Fruit fly (Drosophila melanogaster) whole organism, embryonic: ENCODE measurements around the gene Uro.

Source experiments
- Aef1 ChIP-seq: fragments of 200-800 bp; sonication (Bioruptor generic); IDR thresholded peaks from 3 replicates; pipeline ENCODE4 v1.3.6; 2022; ENCODE audit warnings: missing biosample characterization, missing genetic modification characterization
- Bteb2 ChIP-seq: fragments of 200-800 bp; sonication (Bioruptor generic); optimal IDR thresholded peaks from 2 replicates; lab custom pipeline; 2016; ENCODE audit warnings: missing biosample characterization, missing genetic modification characterization
- CG10147 ChIP-seq: fragments of 200-800 bp; sonication (Bioruptor generic); optimal IDR thresholded peaks from 2 replicates; lab custom pipeline; 2019; ENCODE audit warnings: missing biosample characterization, mild to moderate bottlenecking, missing genetic modification characterization, moderate library complexity
- CG10959 ChIP-seq: fragments of 200-800 bp; sonication (Bioruptor generic); IDR thresholded peaks from 2 replicates; pipeline ENCODE4 v1.3.6; 2022; ENCODE audit warnings: missing biosample characterization, missing genetic modification characterization
- CG10979 ChIP-seq: fragments of 200-800 bp; sonication (Bioruptor generic); optimal IDR thresholded peaks from 2 replicates; lab custom pipeline; 2018; ENCODE audit warnings: missing biosample characterization, mild to moderate bottlenecking, missing genetic modification characterization, moderate library complexity
- CG11085 ChIP-seq: fragments of 200-800 bp; sonication (Bioruptor generic); IDR thresholded peaks from 2 replicates; pipeline ENCODE4 v1.3.6; 2022; ENCODE audit warnings: missing biosample characterization, missing genetic modification characterization
- CG11695 ChIP-seq: fragments of 200-800 bp; sonication (Bioruptor generic); IDR thresholded peaks from 3 replicates; pipeline ENCODE4 v1.3.6; 2022; ENCODE audit warnings: missing biosample characterization, missing genetic modification characterization
- CG11723 ChIP-seq: fragments of 200-800 bp; sonication (Bioruptor generic); optimal IDR thresholded peaks from 2 replicates; lab custom pipeline; 2017; ENCODE audit warnings: missing biosample characterization, mild to moderate bottlenecking, missing genetic modification characterization
- CG12104 ChIP-seq: fragments of 200-800 bp; sonication (Bioruptor generic); optimal IDR thresholded peaks from 3 replicates; lab custom pipeline; 2016; ENCODE audit warnings: missing biosample characterization, missing genetic modification characterization
- CG12299 ChIP-seq: fragments of 200-800 bp; sonication (Bioruptor generic); optimal IDR thresholded peaks from 2 replicates; lab custom pipeline; 2018; ENCODE audit warnings: missing biosample characterization, mild to moderate bottlenecking, missing genetic modification characterization
- CG13775 ChIP-seq: fragments of 200-800 bp; sonication (Bioruptor generic); optimal IDR thresholded peaks from 3 replicates; lab custom pipeline; 2017; ENCODE audit warnings: missing biosample characterization, mild to moderate bottlenecking, missing genetic modification characterization
- CG15269 ChIP-seq: fragments of 200-800 bp; sonication (Bioruptor generic); optimal IDR thresholded peaks from 2 replicates; lab custom pipeline; 2018; ENCODE audit warnings: missing biosample characterization, mild to moderate bottlenecking, missing genetic modification characterization, moderate library complexity
- CG1602 ChIP-seq: fragments of 200-800 bp; sonication (Bioruptor generic); optimal IDR thresholded peaks from 3 replicates; lab custom pipeline; 2016; ENCODE audit warnings: missing biosample characterization, missing genetic modification characterization
- CG17361 ChIP-seq: fragments of 200-800 bp; sonication (Bioruptor generic); IDR thresholded peaks from 3 replicates; pipeline ENCODE4 v1.3.6; 2022; ENCODE audit warnings: missing biosample characterization, missing genetic modification characterization
- CG17385 ChIP-seq: fragments of 200-800 bp; sonication (Bioruptor generic); optimal IDR thresholded peaks from 3 replicates; lab custom pipeline; 2018; ENCODE audit warnings: missing biosample characterization, mild to moderate bottlenecking, missing genetic modification characterization
- CG18764 ChIP-seq: fragments of 200-800 bp; sonication (Bioruptor generic); optimal IDR thresholded peaks from 3 replicates; lab custom pipeline; 2016; ENCODE audit warnings: missing biosample characterization, missing genetic modification characterization
- CG34224 ChIP-seq: fragments of 200-800 bp; sonication (Bioruptor generic); IDR thresholded peaks from 3 replicates; pipeline ENCODE4 v1.3.6; 2022; ENCODE audit warnings: missing biosample characterization, missing genetic modification characterization; ENCODE audit not compliant: partially characterized antibody
- CG3838 ChIP-seq: fragments of 200-800 bp; sonication (Bioruptor generic); optimal IDR thresholded peaks from 3 replicates; lab custom pipeline; 2016; ENCODE audit warnings: missing biosample characterization, missing genetic modification characterization
- CG4328 ChIP-seq: fragments of 200-800 bp; sonication (Bioruptor generic); optimal IDR thresholded peaks from 3 replicates; lab custom pipeline; 2017; ENCODE audit warnings: missing biosample characterization, missing genetic modification reagents, missing genetic modification characterization
- CG43689 ChIP-seq: fragments of 200-800 bp; sonication (Bioruptor generic); IDR thresholded peaks from 2 replicates; pipeline ENCODE4 v1.3.6; 2022; ENCODE audit warnings: missing biosample characterization, missing genetic modification characterization
- CG8359 ChIP-seq: fragments of 200-800 bp; sonication (Bioruptor generic); optimal IDR thresholded peaks from 2 replicates; lab custom pipeline; 2017; ENCODE audit warnings: missing biosample characterization, mild to moderate bottlenecking, missing genetic modification characterization, borderline replicate concordance
- CG9437 ChIP-seq: fragments of 200-800 bp; sonication (Bioruptor generic); optimal IDR thresholded peaks from 2 replicates; lab custom pipeline; 2018; ENCODE audit warnings: missing biosample characterization, mild to moderate bottlenecking, missing genetic modification characterization
- CG9609 ChIP-seq: fragments of 200-800 bp; sonication (Bioruptor generic); optimal IDR thresholded peaks from 3 replicates; lab custom pipeline; 2016; ENCODE audit warnings: missing biosample characterization, missing genetic modification characterization
- Camta ChIP-seq: fragments of 200-800 bp; sonication (Bioruptor generic); optimal IDR thresholded peaks from 2 replicates; lab custom pipeline; 2016; ENCODE audit warnings: missing biosample characterization, missing genetic modification characterization
- Chrac-16 ChIP-seq: fragments of 200-800 bp; sonication (Bioruptor generic); optimal IDR thresholded peaks from 3 replicates; lab custom pipeline; 2016; ENCODE audit warnings: missing biosample characterization, missing genetic modification characterization
- Gsc ChIP-seq: fragments of 200-800 bp; sonication (Bioruptor generic); IDR thresholded peaks from 2 replicates; pipeline ENCODE4 v1.3.6; 2022; ENCODE audit warnings: missing biosample characterization, missing genetic modification characterization
- MBD-R2 ChIP-seq: fragments of 200-800 bp; sonication (Bioruptor generic); IDR thresholded peaks from 2 replicates; pipeline ENCODE4 v1.3.6; 2022; ENCODE audit warnings: missing biosample characterization, missing genetic modification characterization
- Meics ChIP-seq: fragments of 200-800 bp; sonication (Bioruptor generic); optimal IDR thresholded peaks from 2 replicates; lab custom pipeline; 2017; ENCODE audit warnings: missing biosample characterization, mild to moderate bottlenecking, missing genetic modification characterization
- NC2β ChIP-seq: fragments of 200-800 bp; sonication (Bioruptor generic); optimal IDR thresholded peaks from 2 replicates; lab custom pipeline; 2016; ENCODE audit warnings: missing biosample characterization, missing genetic modification characterization
- NfI ChIP-seq: fragments of 200-800 bp; sonication (Bioruptor generic); optimal IDR thresholded peaks from 3 replicates; lab custom pipeline; 2018; ENCODE audit warnings: missing biosample characterization, mild to moderate bottlenecking, missing genetic modification characterization, moderate library complexity
- Rx ChIP-seq: fragments of 200-800 bp; sonication (Bioruptor generic); IDR thresholded peaks from 2 replicates; pipeline ENCODE4 v1.3.6; 2022; ENCODE audit warnings: missing biosample characterization, missing genetic modification characterization
- Taf1 ChIP-seq: fragments of 200-800 bp; sonication (Bioruptor generic); IDR thresholded peaks from 2 replicates; pipeline ENCODE4 v1.3.6; 2022; ENCODE audit warnings: missing biosample characterization, missing genetic modification characterization
- Xbp1 ChIP-seq: fragments of 200-800 bp; sonication (Bioruptor generic); optimal IDR thresholded peaks from 3 replicates; lab custom pipeline; 2016; ENCODE audit warnings: missing biosample characterization, mild to moderate bottlenecking, missing genetic modification characterization
- chn ChIP-seq: fragments of 200-800 bp; sonication (Bioruptor generic); optimal IDR thresholded peaks from 2 replicates; lab custom pipeline; 2016; ENCODE audit warnings: missing biosample characterization, missing genetic modification characterization
- eyg ChIP-seq: fragments of 200-800 bp; sonication (Bioruptor generic); optimal IDR thresholded peaks from 3 replicates; lab custom pipeline; 2016; ENCODE audit warnings: missing biosample characterization, missing genetic modification characterization
- gce ChIP-seq: fragments of 200-800 bp; sonication (Bioruptor generic); IDR thresholded peaks from 3 replicates; pipeline ENCODE4 v1.3.6; 2022; ENCODE audit warnings: missing biosample characterization, missing genetic modification characterization
- gsb ChIP-seq: fragments of 200-800 bp; sonication (Bioruptor generic); IDR thresholded peaks from 2 replicates; pipeline ENCODE4 v1.3.6; 2022; ENCODE audit warnings: missing biosample characterization, missing genetic modification characterization
- hb ChIP-seq: fragments of 200-800 bp; sonication (Bioruptor generic); IDR thresholded peaks from 3 replicates; pipeline ENCODE4 v1.3.6; 2022; ENCODE audit warnings: missing biosample characterization, missing genetic modification characterization; ENCODE audit not compliant: partially characterized antibody
- ind ChIP-seq: fragments of 200-800 bp; sonication (Bioruptor generic); optimal IDR thresholded peaks from 3 replicates; lab custom pipeline; 2016; ENCODE audit warnings: missing biosample characterization, missing genetic modification characterization
- klu ChIP-seq: fragments of 200-800 bp; sonication (Bioruptor generic); IDR thresholded peaks from 2 replicates; pipeline ENCODE4 v1.3.6; 2022; ENCODE audit warnings: missing biosample characterization, missing genetic modification characterization
- lilli ChIP-seq: fragments of 200-800 bp; sonication (Bioruptor generic); optimal IDR thresholded peaks from 3 replicates; lab custom pipeline; 2016; ENCODE audit warnings: missing biosample characterization, missing genetic modification characterization
- mirr ChIP-seq: fragments of 200-800 bp; sonication (Bioruptor generic); optimal IDR thresholded peaks from 3 replicates; lab custom pipeline; 2018; ENCODE audit warnings: missing biosample characterization, mild to moderate bottlenecking, missing genetic modification characterization
- pita ChIP-seq: fragments of 200-800 bp; sonication (Bioruptor generic); optimal IDR thresholded peaks from 2 replicates; lab custom pipeline; 2017; ENCODE audit warnings: missing biosample characterization, mild to moderate bottlenecking, missing genetic modification characterization
- repo ChIP-seq: fragments of 200-800 bp; sonication (Bioruptor generic); optimal IDR thresholded peaks from 2 replicates; lab custom pipeline; 2016; ENCODE audit warnings: missing biosample characterization, missing genetic modification characterization
- rib ChIP-seq: fragments of 200-800 bp; sonication (Bioruptor generic); IDR thresholded peaks from 2 replicates; pipeline ENCODE4 v1.3.6; 2022; ENCODE audit warnings: missing biosample characterization, missing genetic modification characterization
- sc ChIP-seq, 3 experiments: fragments of >200 bp in 2 of 3; fragments of 200-800 bp in 1 of 3; sonication (Bioruptor generic) in 1 of 3; optimal IDR thresholded peaks; 2 replicates in 2 of 3; 3 replicates in 1 of 3; lab custom pipeline; 2017; ENCODE audit warnings: mild to moderate bottlenecking in 1 of 3, missing biosample characterization in 1 of 3, missing genetic modification characterization in 1 of 3, missing genetic modification reagents in 1 of 3
- scrt ChIP-seq: fragments of 200-800 bp; sonication (Bioruptor generic); optimal IDR thresholded peaks from 2 replicates; lab custom pipeline; 2018; ENCODE audit warnings: missing biosample characterization, mild to moderate bottlenecking, missing genetic modification characterization, moderate library complexity
- sens-2 ChIP-seq: fragments of 200-800 bp; sonication (Bioruptor generic); IDR thresholded peaks from 2 replicates; pipeline ENCODE4 v1.3.6; 2022; ENCODE audit warnings: missing biosample characterization, missing genetic modification characterization
- sisA ChIP-seq: fragments of 200-800 bp; sonication (Bioruptor generic); IDR thresholded peaks from 2 replicates; pipeline ENCODE4 v1.3.6; 2022; ENCODE audit warnings: missing biosample characterization, missing genetic modification characterization
- usp ChIP-seq: fragments of >200 bp; optimal IDR thresholded peaks from 2 replicates; lab custom pipeline; 2017; ENCODE audit warnings: missing biosample characterization, missing genetic modification characterization
- vnd ChIP-seq: fragments of 200-800 bp; sonication (Bioruptor generic); IDR thresholded peaks from 3 replicates; pipeline ENCODE4 v1.3.6; 2022; ENCODE audit warnings: missing biosample characterization, missing genetic modification characterization; ENCODE audit not compliant: partially characterized antibody
- vvl ChIP-seq: fragments of 200-800 bp; sonication (Bioruptor generic); IDR thresholded peaks from 2 replicates; pipeline ENCODE4 v1.3.6; 2022; ENCODE audit warnings: missing biosample characterization, missing genetic modification characterization

Uro gene

dm6 chr2L:7809699-7810088 is 29.8 kb downstream of the Uro start:
- no peak for TF ChIP-seq repo (GFP tag; lab: Kevin White, UChicago)
- TF ChIP-seq CG3838 (GFP tag; lab: Kevin White, UChicago), result no peak
- TF ChIP-seq Camta, result no peak
- no peak for TF ChIP-seq CG34224 (GFP tag; lab: Robert Waterston, UW)
- TF ChIP-seq sc (optimal IDR thresholded peaks at IDR 0.05; lab: Kevin White, UChicago), result no peak
- no peak for TF ChIP-seq sc (GFP tag; optimal IDR thresholded peaks at IDR 0.05; lab: Kevin White, UChicago)
- TF ChIP-seq NfI (GFP tag; lab: Kevin White, UChicago), result no peak
- TF ChIP-seq CG11085 (GFP tag; lab: Robert Waterston, UW), result no peak
- TF ChIP-seq eyg (GFP tag; lab: Kevin White, UChicago), result peak; percentile 39
- TF ChIP-seq Rx (GFP tag; lab: Robert Waterston, UW), result no peak
- TF ChIP-seq mirr (GFP tag; lab: Kevin White, UChicago), result peak; percentile 89
- TF ChIP-seq CG17385, result peak; percentile 2
- no peak for TF ChIP-seq CG9609
- no peak for TF ChIP-seq usp (GFP tag; lab: Kevin White, UChicago)
- TF ChIP-seq ind (GFP tag; lab: Kevin White, UChicago), result no peak
- TF ChIP-seq CG9437 (GFP tag; lab: Kevin White, UChicago), result no peak
- no peak for TF ChIP-seq CG8359 (GFP tag; lab: Kevin White, UChicago)
- TF ChIP-seq rib (GFP tag; lab: Robert Waterston, UW), result peak; percentile 58
- TF ChIP-seq sens-2 (GFP tag; lab: Robert Waterston, UW), result no peak
- TF ChIP-seq pita, result no peak
- TF ChIP-seq Bteb2 (GFP tag; lab: Kevin White, UChicago), result no peak
- no peak for TF ChIP-seq hb (GFP tag; lab: Robert Waterston, UW)
- TF ChIP-seq chn, result no peak
- peak; percentile 25 for TF ChIP-seq Meics (GFP tag; lab: Kevin White, UChicago)
- TF ChIP-seq sisA, result no peak
- no peak for TF ChIP-seq CG13775 (GFP tag; lab: Kevin White, UChicago)
- TF ChIP-seq Gsc, result no peak
- no peak for TF ChIP-seq CG4328
- TF ChIP-seq klu (GFP tag; lab: Robert Waterston, UW), result no peak
- no peak for TF ChIP-seq CG11723
- TF ChIP-seq CG15269, result no peak
- TF ChIP-seq vvl (GFP tag; lab: Robert Waterston, UW), result peak; percentile 49; the same call in 1 of the 2 replicates
- peak; percentile 34; the same call in 1 of the 2 replicates for TF ChIP-seq MBD-R2 (GFP tag; lab: Robert Waterston, UW)
- TF ChIP-seq CG1602, result no peak
- TF ChIP-seq CG10147 (GFP tag; lab: Kevin White, UChicago), result peak; percentile 4
- TF ChIP-seq Taf1 (GFP tag; lab: Robert Waterston, UW), result no peak
- TF ChIP-seq CG12299 (tag; lab: Kevin White, UChicago), result no peak
- TF ChIP-seq CG43689 (GFP tag; lab: Robert Waterston, UW), result no peak
- TF ChIP-seq Aef1 (GFP tag; lab: Robert Waterston, UW), result no peak
- no peak for TF ChIP-seq CG11695 (GFP tag; lab: Robert Waterston, UW)
- TF ChIP-seq scrt (GFP tag; lab: Kevin White, UChicago), result no peak
- TF ChIP-seq CG10979, result no peak
- no peak for TF ChIP-seq gsb (GFP tag; lab: Robert Waterston, UW)
- TF ChIP-seq Xbp1 (GFP tag; lab: Kevin White, UChicago), result no peak
- TF ChIP-seq gce (GFP tag; lab: Robert Waterston, UW), result no peak
- no peak for TF ChIP-seq CG17361
- TF ChIP-seq CG18764 (GFP tag; lab: Kevin White, UChicago), result no peak
- TF ChIP-seq CG10959, result no peak
- no peak for TF ChIP-seq lilli
- TF ChIP-seq CG12104 (GFP tag; lab: Kevin White, UChicago), result no peak
- no peak for TF ChIP-seq vnd (GFP tag; lab: Robert Waterston, UW)
- TF ChIP-seq NC2β (GFP tag; lab: Kevin White, UChicago), result no peak
- TF ChIP-seq Chrac-16, result no peak
